Fruit fly (Drosophila melanogaster) whole organism, embryonic: ENCODE results near the gene papi.

ENCODE experiments used
- CG10565 ChIP-seq: fragments of 200-800 bp; sonication (Bioruptor generic); optimal IDR thresholded peaks from 3 replicates; lab custom pipeline; 2016; ENCODE audit warnings: missing biosample characterization, mild to moderate bottlenecking, missing genetic modification characterization
- CG11247 ChIP-seq: fragments of 200-800 bp; sonication (Bioruptor generic); IDR thresholded peaks from 2 replicates; pipeline ENCODE4 v1.3.6; 2022; ENCODE audit warnings: missing biosample characterization, missing genetic modification characterization
- CG11456 ChIP-seq: fragments of 200-800 bp; sonication (Bioruptor generic); IDR thresholded peaks from 3 replicates; pipeline ENCODE4 v1.3.6; 2022; ENCODE audit warnings: missing biosample characterization, missing genetic modification characterization
- CG12299 ChIP-seq: fragments of 200-800 bp; sonication (Bioruptor generic); optimal IDR thresholded peaks from 2 replicates; lab custom pipeline; 2018; ENCODE audit warnings: missing biosample characterization, mild to moderate bottlenecking, missing genetic modification characterization
- CG13287 ChIP-seq: fragments of 200-800 bp; sonication (Bioruptor generic); IDR thresholded peaks from 2 replicates; pipeline ENCODE4 v1.3.6; 2022; ENCODE audit warnings: missing biosample characterization, missing genetic modification characterization; ENCODE audit not compliant: partially characterized antibody
- CG16815 ChIP-seq: fragments of 200-800 bp; sonication (Bioruptor generic); optimal IDR thresholded peaks from 3 replicates; lab custom pipeline; 2017; ENCODE audit warnings: missing biosample characterization, mild to moderate bottlenecking, missing genetic modification characterization
- CG17359 ChIP-seq: fragments of 200-800 bp; sonication (Bioruptor generic); optimal IDR thresholded peaks from 3 replicates; lab custom pipeline; 2018; ENCODE audit warnings: missing biosample characterization, mild to moderate bottlenecking, missing genetic modification characterization, moderate library complexity
- CG18011 ChIP-seq: fragments of 200-800 bp; sonication (Bioruptor generic); optimal IDR thresholded peaks from 2 replicates; lab custom pipeline; 2017; ENCODE audit warnings: missing biosample characterization, missing genetic modification characterization, mild to moderate bottlenecking, moderate library complexity, missing genotype
- CG18262 ChIP-seq: fragments of 200-800 bp; optimal IDR thresholded peaks from 3 replicates; lab custom pipeline; 2019; ENCODE audit warnings: missing biosample characterization, mild to moderate bottlenecking, missing genetic modification characterization, moderate library complexity
- CG18599 ChIP-seq: fragments of 200-800 bp; sonication (Bioruptor generic); optimal IDR thresholded peaks from 3 replicates; lab custom pipeline; 2017; ENCODE audit warnings: missing biosample characterization, missing genetic modification characterization, mild to moderate bottlenecking, moderate library complexity, missing genetic modification reagents
- CG18764 ChIP-seq: fragments of 200-800 bp; sonication (Bioruptor generic); optimal IDR thresholded peaks from 3 replicates; lab custom pipeline; 2016; ENCODE audit warnings: missing biosample characterization, missing genetic modification characterization
- CG2120 ChIP-seq: fragments of 200-800 bp; sonication (Bioruptor generic); optimal IDR thresholded peaks from 3 replicates; lab custom pipeline; 2016; ENCODE audit warnings: missing biosample characterization, missing genetic modification characterization
- CG30020 ChIP-seq: fragments of 200-800 bp; optimal IDR thresholded peaks from 2 replicates; lab custom pipeline; 2019; ENCODE audit warnings: missing biosample characterization, mild to moderate bottlenecking, missing genetic modification characterization, moderate library complexity
- CG34224 ChIP-seq: fragments of 200-800 bp; sonication (Bioruptor generic); IDR thresholded peaks from 3 replicates; pipeline ENCODE4 v1.3.6; 2022; ENCODE audit warnings: missing biosample characterization, missing genetic modification characterization; ENCODE audit not compliant: partially characterized antibody
- CG34376 ChIP-seq: fragments of 200-800 bp; sonication (Bioruptor generic); optimal IDR thresholded peaks from 2 replicates; lab custom pipeline; 2018; ENCODE audit warnings: missing biosample characterization, mild to moderate bottlenecking, missing genetic modification characterization
- CG4730 ChIP-seq: fragments of 200-800 bp; sonication (Bioruptor generic); IDR thresholded peaks from 2 replicates; pipeline ENCODE4 v1.3.6; 2022; ENCODE audit warnings: missing biosample characterization, missing genetic modification characterization
- CG8281 ChIP-seq: fragments of 200-800 bp; sonication (Bioruptor generic); optimal IDR thresholded peaks from 2 replicates; lab custom pipeline; 2018; ENCODE audit warnings: missing biosample characterization, mild to moderate bottlenecking, missing genetic modification characterization, moderate library complexity
- D19B ChIP-seq: fragments of 200-800 bp; sonication (Bioruptor generic); optimal IDR thresholded peaks from 2 replicates; lab custom pipeline; 2017; ENCODE audit warnings: missing biosample characterization, mild to moderate bottlenecking, missing genetic modification characterization
- Dll ChIP-seq: fragments of 200-800 bp; sonication (Bioruptor generic); IDR thresholded peaks from 4 replicates; pipeline ENCODE4 v1.3.6; 2022; ENCODE audit warnings: missing biosample characterization, missing genetic modification characterization; ENCODE audit not compliant: partially characterized antibody
- Doc2 ChIP-seq: fragments of 200-800 bp; sonication (Bioruptor generic); IDR thresholded peaks from 2 replicates; pipeline ENCODE4 v1.3.6; 2022; ENCODE audit warnings: missing biosample characterization, missing genetic modification characterization
- Doc3 ChIP-seq: fragments of 200-800 bp; sonication (Bioruptor generic); IDR thresholded peaks from 3 replicates; pipeline ENCODE4 v1.3.6; 2022; ENCODE audit warnings: missing biosample characterization, missing genetic modification characterization; ENCODE audit not compliant: partially characterized antibody
- GATAe ChIP-seq: fragments of 200-800 bp; sonication (Bioruptor generic); conservative IDR thresholded peaks from 2 replicates; pipeline ENCODE4 v1.3.6; 2022; ENCODE audit warnings: missing biosample characterization, missing genetic modification characterization
- Gsc ChIP-seq: fragments of 200-800 bp; sonication (Bioruptor generic); IDR thresholded peaks from 2 replicates; pipeline ENCODE4 v1.3.6; 2022; ENCODE audit warnings: missing biosample characterization, missing genetic modification characterization
- HmgZ ChIP-seq: fragments of 200-800 bp; sonication (Bioruptor generic); optimal IDR thresholded peaks from 2 replicates; lab custom pipeline; 2018; ENCODE audit warnings: missing biosample characterization, mild to moderate bottlenecking, missing genetic modification characterization
- Hr39 ChIP-seq: fragments of >200 bp; optimal IDR thresholded peaks from 2 replicates; lab custom pipeline; 2017
- Hsf ChIP-seq: fragments of 200-800 bp; sonication (Bioruptor generic); optimal IDR thresholded peaks from 3 replicates; lab custom pipeline; 2016; ENCODE audit warnings: missing biosample characterization, missing genetic modification characterization
- Lim3 ChIP-seq: fragments of 200-800 bp; sonication (Bioruptor generic); IDR thresholded peaks from 2 replicates; pipeline ENCODE4 v1.3.6; 2022; ENCODE audit warnings: missing biosample characterization, missing genetic modification characterization
- NK7.1 ChIP-seq: fragments of 200-800 bp; sonication (Bioruptor generic); optimal IDR thresholded peaks from 3 replicates; lab custom pipeline; 2016; ENCODE audit warnings: missing biosample characterization, missing genetic modification characterization
- Poxn ChIP-seq: fragments of 200-800 bp; sonication (Bioruptor generic); IDR thresholded peaks from 2 replicates; pipeline ENCODE4 v1.3.6; 2022; ENCODE audit warnings: missing biosample characterization, missing genetic modification characterization
- Trl ChIP-seq, 3 experiments: fragments of >200 bp in 2 of 3; fragments of 200-800 bp in 1 of 3; sonication (Bioruptor generic) in 1 of 3; optimal IDR thresholded peaks; 2 replicates in 1 of 3; 3 replicates in 2 of 3; lab custom pipeline; 2016 to 2017; ENCODE audit warnings: missing biosample characterization in 1 of 3, missing genetic modification characterization in 1 of 3
- ac ChIP-seq: fragments of 200-800 bp; sonication (Bioruptor generic); optimal IDR thresholded peaks from 3 replicates; lab custom pipeline; 2017; ENCODE audit warnings: missing biosample characterization, mild to moderate bottlenecking, missing genetic modification characterization
- ash1 ChIP-seq: fragments of 200-800 bp; sonication (Bioruptor generic); optimal IDR thresholded peaks from 2 replicates; lab custom pipeline; 2018; ENCODE audit warnings: missing biosample characterization, mild to moderate bottlenecking, missing genetic modification characterization
- bcd ChIP-seq: fragments of 200-800 bp; sonication (Bioruptor generic); optimal IDR thresholded peaks from 2 replicates; lab custom pipeline; 2017; ENCODE audit warnings: missing biosample characterization, mild to moderate bottlenecking, missing genetic modification characterization
- bowl ChIP-seq: fragments of 200-800 bp; sonication (Bioruptor generic); IDR thresholded peaks from 2 replicates; pipeline ENCODE4 v1.3.6; 2022; ENCODE audit warnings: missing biosample characterization, missing genetic modification characterization
- bsh ChIP-seq, 2 experiments: fragments of 200-800 bp; sonication (Bioruptor generic); optimal IDR thresholded peaks; 2 replicates each; lab custom pipeline; 2017 to 2018; ENCODE audit warnings: mild to moderate bottlenecking in 2 of 2, missing biosample characterization in 2 of 2, missing genetic modification characterization in 2 of 2, moderate library complexity in 1 of 2
- dysf ChIP-seq: fragments of 200-800 bp; sonication (Bioruptor generic); IDR thresholded peaks from 3 replicates; pipeline ENCODE4 v1.3.6; 2022; ENCODE audit warnings: missing biosample characterization, missing genetic modification characterization
- eyg ChIP-seq: fragments of 200-800 bp; sonication (Bioruptor generic); optimal IDR thresholded peaks from 3 replicates; lab custom pipeline; 2016; ENCODE audit warnings: missing biosample characterization, missing genetic modification characterization
- gro ChIP-seq: fragments of 200-800 bp; sonication (Bioruptor generic); optimal IDR thresholded peaks from 2 replicates; lab custom pipeline; 2016; ENCODE audit warnings: missing biosample characterization, missing genetic modification characterization
- h ChIP-seq: fragments of >200 bp; optimal IDR thresholded peaks from 2 replicates; lab custom pipeline; 2017
- knrl ChIP-seq: fragments of 200-800 bp; sonication (Bioruptor generic); IDR thresholded peaks from 3 replicates; pipeline ENCODE4 v1.3.6; 2022; ENCODE audit warnings: missing biosample characterization, missing genetic modification characterization; ENCODE audit not compliant: partially characterized antibody
- nmo ChIP-seq: fragments of 200-800 bp; sonication (Bioruptor generic); optimal IDR thresholded peaks from 2 replicates; lab custom pipeline; 2018; ENCODE audit warnings: missing biosample characterization, mild to moderate bottlenecking, missing genetic modification characterization, moderate library complexity
- odd ChIP-seq: fragments of 200-800 bp; sonication (Bioruptor generic); optimal IDR thresholded peaks from 2 replicates; lab custom pipeline; 2017; ENCODE audit warnings: missing biosample characterization, mild to moderate bottlenecking, missing genetic modification characterization
- pan ChIP-seq, 4 experiments: fragments of >200 bp in 3 of 4; fragments of 200-800 bp in 1 of 4; sonication (Bioruptor generic) in 1 of 4; optimal IDR thresholded peaks in 3 of 4; IDR thresholded peaks in 1 of 4; 2 replicates each; pipeline versions ENCODE4 v1.3.6 to Lab custom; 2017 to 2022; ENCODE audit warnings: missing biosample characterization in 2 of 4, missing genetic modification characterization in 2 of 4, mixed read lengths in 1 of 4
- pzg ChIP-seq: fragments of 200-800 bp; sonication (Bioruptor generic); optimal IDR thresholded peaks from 3 replicates; lab custom pipeline; 2018; ENCODE audit warnings: missing biosample characterization, mild to moderate bottlenecking, missing genetic modification characterization, moderate library complexity
- ro ChIP-seq: fragments of 200-800 bp; sonication (Bioruptor generic); IDR thresholded peaks from 2 replicates; pipeline ENCODE4 v1.3.6; 2022; ENCODE audit warnings: missing biosample characterization, missing genetic modification characterization
- sisA ChIP-seq: fragments of 200-800 bp; sonication (Bioruptor generic); IDR thresholded peaks from 2 replicates; pipeline ENCODE4 v1.3.6; 2022; ENCODE audit warnings: missing biosample characterization, missing genetic modification characterization
- slbo ChIP-seq: fragments of 200-800 bp; sonication (Bioruptor generic); IDR thresholded peaks from 2 replicates; pipeline ENCODE4 v1.3.6; 2022; ENCODE audit warnings: missing biosample characterization, missing genetic modification characterization
- sob ChIP-seq: fragments of 200-800 bp; sonication (Bioruptor generic); IDR thresholded peaks from 2 replicates; pipeline ENCODE4 v1.3.6; 2022; ENCODE audit warnings: missing biosample characterization, missing genetic modification characterization
- usp ChIP-seq: fragments of >200 bp; optimal IDR thresholded peaks from 2 replicates; lab custom pipeline; 2017; ENCODE audit warnings: missing biosample characterization, missing genetic modification characterization
- vvl ChIP-seq: fragments of 200-800 bp; sonication (Bioruptor generic); IDR thresholded peaks from 2 replicates; pipeline ENCODE4 v1.3.6; 2022; ENCODE audit warnings: missing biosample characterization, missing genetic modification characterization

The papi gene

DNA sequence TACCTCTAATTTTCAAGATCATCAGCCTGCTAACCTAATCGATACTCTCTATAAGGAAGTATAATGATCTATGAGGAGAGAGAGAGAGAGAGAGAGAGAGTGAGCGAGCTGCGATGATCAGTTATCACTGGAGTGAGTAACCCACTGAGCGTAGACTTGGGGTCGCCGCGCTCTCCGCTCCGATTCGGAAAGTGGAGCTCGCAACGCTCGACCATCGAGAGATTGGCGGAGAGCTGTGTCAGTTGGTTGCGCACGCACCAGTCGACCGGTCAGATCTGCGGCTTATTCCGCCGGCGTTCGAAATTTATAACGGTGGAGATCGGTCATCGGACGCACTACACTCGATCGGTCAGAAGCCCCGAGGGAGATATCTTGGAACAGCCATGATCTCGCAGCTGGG is 21.6 kb downstream of the papi start, which contains the start of gene CG4267 (continued):
- TF ChIP-seq slbo (0 out of 2 replicates have a peak, but pooled peaks have one; percentile 24), knrl (no peak), h (lab: Kevin White, UChicago) (no peak), CG11456 (0 out of 3 replicates have a peak, but pooled peaks have one; percentile 35), CG18011 (GFP tag; lab: Kevin White, UChicago) (no peak), bsh (GFP tag; optimal IDR thresholded peaks at IDR 0.05; lab: Kevin White, UChicago) (no peak), CG13287 (peak; percentile 50), Dll (peak; percentile 63), odd (GFP tag; lab: Kevin White, UChicago) (no peak), eyg (GFP tag; lab: Kevin White, UChicago) (no peak), GATAe (GFP tag; lab: Robert Waterston, UW) (no peak), CG18764 (GFP tag; lab: Kevin White, UChicago) (no peak), bcd (no peak), ash1 (no peak), bowl (GFP tag; lab: Robert Waterston, UW) (no peak), ac (GFP tag; lab: Kevin White, UChicago) (no peak), CG16815 (no peak), NK7.1 (no peak), CG34224 (GFP tag; lab: Robert Waterston, UW) (peak; percentile 68), ro (GFP tag; lab: Robert Waterston, UW) (no peak), CG17359 (tag; lab: Kevin White, UChicago) (no peak), usp (GFP tag; lab: Kevin White, UChicago) (no peak), CG18262 (no peak), CG4730 (GFP tag; lab: Robert Waterston, UW) (no peak), CG11247 (peak; percentile 6; the same call in 1 of the 2 replicates), gro (GFP tag; lab: Kevin White, UChicago) (peak; percentile 40), dysf (GFP tag; lab: Robert Waterston, UW) (no peak), Hsf (GFP tag; lab: Kevin White, UChicago) (no peak), CG12299 (no peak), Doc3 (peak; percentile 32; the same call in 1 of the 3 replicates), sisA (GFP tag; lab: Robert Waterston, UW) (no peak), Lim3 (no peak), CG10565 (no peak), D19B (no peak), CG18599 (GFP tag; lab: Kevin White, UChicago) (no peak), pan (optimal IDR thresholded peaks at IDR 0.05; lab: Kevin White, UChicago) (no peak), pan (GFP tag; optimal IDR thresholded peaks at IDR 0.05 in 1 of 2, IDR thresholded peaks at IDR 0.05 in 1 of 2) (peak in 1 of 2 experiments; percentile 10), Doc2 (GFP tag; lab: Robert Waterston, UW) (no peak), vvl (peak; percentile 40; the same call in 1 of the 2 replicates), CG34376 (GFP tag; lab: Kevin White, UChicago) (no peak), CG30020 (tag; lab: Kevin White, UChicago) (no peak), HmgZ (no peak), Trl (optimal IDR thresholded peaks at IDR 0.05; lab: Kevin White, UChicago) (peak; percentile 90 to 93), Trl (GFP tag; optimal IDR thresholded peaks at IDR 0.05; lab: Kevin White, UChicago) (no peak), Hr39 (no peak), CG2120 (GFP tag; lab: Kevin White, UChicago) (no peak), Poxn (GFP tag; lab: Robert Waterston, UW) (no peak), Gsc (GFP tag; lab: Robert Waterston, UW) (no peak), CG8281 (tag; lab: Kevin White, UChicago) (no peak), sob (GFP tag; lab: Robert Waterston, UW) (0 out of 2 replicates have a peak, but pooled peaks have one; percentile 19), pzg (no peak), nmo (GFP tag; lab: Kevin White, UChicago) (no peak)
